Fruit fly (Drosophila melanogaster) whole organism, embryonic: ENCODE measurements around the gene PolD2.

Experiments used
- B-H2 ChIP-seq: fragments of 200-800 bp; sonication (Bioruptor generic); optimal IDR thresholded peaks from 2 replicates; lab custom pipeline; 2018; ENCODE audit warnings: missing biosample characterization, mild to moderate bottlenecking, missing genetic modification characterization
- Blimp-1 ChIP-seq: fragments of 200-800 bp; sonication (Bioruptor generic); optimal IDR thresholded peaks from 3 replicates; lab custom pipeline; 2018; ENCODE audit warnings: missing biosample characterization, missing genetic modification characterization, mild to moderate bottlenecking, moderate library complexity, missing genetic modification reagents
- CG10959 ChIP-seq: fragments of 200-800 bp; sonication (Bioruptor generic); IDR thresholded peaks from 2 replicates; pipeline ENCODE4 v1.3.6; 2022; ENCODE audit warnings: missing biosample characterization, missing genetic modification characterization
- CG11504 ChIP-seq: fragments of 200-800 bp; sonication (Bioruptor generic); optimal IDR thresholded peaks from 3 replicates; lab custom pipeline; 2019; ENCODE audit warnings: missing biosample characterization, mild to moderate bottlenecking, missing genetic modification characterization, moderate library complexity
- CG12071 ChIP-seq: fragments of 200-800 bp; sonication (Bioruptor generic); optimal IDR thresholded peaks from 3 replicates; lab custom pipeline; 2018; ENCODE audit warnings: missing biosample characterization, mild to moderate bottlenecking, missing genetic modification characterization
- CG12236 ChIP-seq: fragments of 200-800 bp; sonication (Bioruptor generic); optimal IDR thresholded peaks from 2 replicates; lab custom pipeline; 2016; ENCODE audit warnings: missing biosample characterization, missing genetic modification characterization
- CG1529 ChIP-seq: fragments of 200-800 bp; sonication (Bioruptor generic); optimal IDR thresholded peaks from 3 replicates; lab custom pipeline; 2018; ENCODE audit warnings: missing biosample characterization, missing genetic modification characterization
- CG1602 ChIP-seq: fragments of 200-800 bp; sonication (Bioruptor generic); optimal IDR thresholded peaks from 3 replicates; lab custom pipeline; 2016; ENCODE audit warnings: missing biosample characterization, missing genetic modification characterization
- CG1647 ChIP-seq: fragments of 200-800 bp; sonication (Bioruptor generic); optimal IDR thresholded peaks from 3 replicates; lab custom pipeline; 2016; ENCODE audit warnings: missing biosample characterization, missing genetic modification characterization
- CG16779 ChIP-seq: fragments of 200-800 bp; sonication (Bioruptor generic); IDR thresholded peaks from 2 replicates; pipeline ENCODE4 v1.3.6; 2022; ENCODE audit warnings: missing biosample characterization, missing genetic modification characterization
- CG17568 ChIP-seq: fragments of 200-800 bp; sonication (Bioruptor generic); optimal IDR thresholded peaks from 2 replicates; lab custom pipeline; 2018; ENCODE audit warnings: missing biosample characterization, mild to moderate bottlenecking, missing genetic modification characterization, moderate library complexity
- CG2116 ChIP-seq: fragments of 200-800 bp; sonication (Bioruptor generic); optimal IDR thresholded peaks from 3 replicates; lab custom pipeline; 2018; ENCODE audit warnings: missing biosample characterization, mild to moderate bottlenecking, missing genetic modification characterization
- CG2129 ChIP-seq: fragments of 200-800 bp; sonication (Bioruptor generic); IDR thresholded peaks from 2 replicates; pipeline ENCODE4 v1.3.6; 2022; ENCODE audit warnings: missing biosample characterization, missing genetic modification characterization; ENCODE audit not compliant: partially characterized antibody
- CG34224 ChIP-seq: fragments of 200-800 bp; sonication (Bioruptor generic); IDR thresholded peaks from 3 replicates; pipeline ENCODE4 v1.3.6; 2022; ENCODE audit warnings: missing biosample characterization, missing genetic modification characterization; ENCODE audit not compliant: partially characterized antibody
- CG3847 ChIP-seq: fragments of 200-800 bp; sonication (Bioruptor generic); IDR thresholded peaks from 2 replicates; pipeline ENCODE4 v1.3.6; 2022; ENCODE audit warnings: missing biosample characterization, missing genetic modification characterization
- CG4328 ChIP-seq: fragments of 200-800 bp; sonication (Bioruptor generic); optimal IDR thresholded peaks from 3 replicates; lab custom pipeline; 2017; ENCODE audit warnings: missing biosample characterization, missing genetic modification reagents, missing genetic modification characterization
- CG43689 ChIP-seq: fragments of 200-800 bp; sonication (Bioruptor generic); IDR thresholded peaks from 2 replicates; pipeline ENCODE4 v1.3.6; 2022; ENCODE audit warnings: missing biosample characterization, missing genetic modification characterization
- CG8290 ChIP-seq, 3 experiments: fragments of 200-800 bp; sonication (Bioruptor generic); optimal IDR thresholded peaks; 2 replicates each; lab custom pipeline; 2016 to 2019; ENCODE audit warnings: missing biosample characterization in 3 of 3, missing genetic modification characterization in 3 of 3, mild to moderate bottlenecking in 2 of 3, moderate library complexity in 1 of 3
- CG8388 ChIP-seq: fragments of 200-800 bp; sonication (Bioruptor generic); optimal IDR thresholded peaks from 2 replicates; lab custom pipeline; 2019; ENCODE audit warnings: missing biosample characterization, mild to moderate bottlenecking, missing genetic modification characterization, moderate library complexity
- CG8765 ChIP-seq: fragments of 200-800 bp; sonication (Bioruptor generic); IDR thresholded peaks from 2 replicates; pipeline ENCODE4 v1.3.6; 2022; ENCODE audit warnings: missing biosample characterization, missing genetic modification characterization
- CG8944 ChIP-seq: fragments of 200-800 bp; sonication (Bioruptor generic); optimal IDR thresholded peaks from 3 replicates; lab custom pipeline; 2016; ENCODE audit warnings: missing biosample characterization, missing genetic modification characterization
- CTCF ChIP-seq: fragments of 200-800 bp; sonication (Bioruptor generic); optimal IDR thresholded peaks from 2 replicates; lab custom pipeline; 2017; ENCODE audit warnings: missing biosample characterization, mild to moderate bottlenecking, missing genetic modification characterization, moderate library complexity
- Dp ChIP-seq: fragments of 200-800 bp; sonication (Bioruptor generic); optimal IDR thresholded peaks from 2 replicates; lab custom pipeline; 2018; ENCODE audit warnings: missing biosample characterization, mild to moderate bottlenecking, missing genetic modification characterization, moderate library complexity
- Myb ChIP-seq: fragments of 200-800 bp; sonication (Bioruptor generic); optimal IDR thresholded peaks from 2 replicates; lab custom pipeline; 2016; ENCODE audit warnings: missing biosample characterization, missing genetic modification characterization
- NC2α ChIP-seq: fragments of 200-800 bp; sonication (Bioruptor generic); optimal IDR thresholded peaks from 2 replicates; lab custom pipeline; 2016; ENCODE audit warnings: missing biosample characterization, missing genetic modification characterization
- Pdp1 ChIP-seq, 2 experiments: fragments of 200-800 bp; sonication (Bioruptor generic); optimal IDR thresholded peaks; 3 replicates each; lab custom pipeline; 2016; ENCODE audit warnings: missing biosample characterization in 2 of 2, missing genetic modification characterization in 2 of 2, mild to moderate bottlenecking in 1 of 2, moderate library complexity in 1 of 2
- Ravus ChIP-seq: fragments of 200-800 bp; sonication (Bioruptor generic); IDR thresholded peaks from 2 replicates; pipeline ENCODE4 v1.3.6; 2022; ENCODE audit warnings: missing biosample characterization, missing genetic modification characterization
- Sox100B ChIP-seq: fragments of 200-800 bp; sonication (Bioruptor generic); optimal IDR thresholded peaks from 3 replicates; lab custom pipeline; 2018; ENCODE audit warnings: missing biosample characterization, mild to moderate bottlenecking, missing genetic modification characterization
- Sry-δ ChIP-seq: fragments of 200-800 bp; sonication (Bioruptor generic); optimal IDR thresholded peaks from 2 replicates; lab custom pipeline; 2016; ENCODE audit warnings: missing biosample characterization, missing genetic modification characterization
- Taf1 ChIP-seq: fragments of 200-800 bp; sonication (Bioruptor generic); IDR thresholded peaks from 2 replicates; pipeline ENCODE4 v1.3.6; 2022; ENCODE audit warnings: missing biosample characterization, missing genetic modification characterization
- abd-A ChIP-seq: fragments of 200-800 bp; sonication (Bioruptor generic); optimal IDR thresholded peaks from 3 replicates; lab custom pipeline; 2019; ENCODE audit warnings: missing biosample characterization, mild to moderate bottlenecking, missing genetic modification characterization, moderate library complexity
- ara ChIP-seq: fragments of 200-800 bp; sonication (Bioruptor generic); IDR thresholded peaks from 2 replicates; pipeline ENCODE4 v1.3.6; 2022; ENCODE audit warnings: missing biosample characterization, missing genetic modification characterization
- cas ChIP-seq: fragments of 200-800 bp; sonication (Bioruptor generic); IDR thresholded peaks from 2 replicates; pipeline ENCODE4 v1.3.6; 2022; ENCODE audit warnings: missing biosample characterization, missing genetic modification characterization
- disco-r ChIP-seq: fragments of 200-800 bp; sonication (Bioruptor generic); optimal IDR thresholded peaks from 2 replicates; lab custom pipeline; 2016; ENCODE audit warnings: missing biosample characterization, missing genetic modification characterization
- dysf ChIP-seq: fragments of 200-800 bp; sonication (Bioruptor generic); IDR thresholded peaks from 3 replicates; pipeline ENCODE4 v1.3.6; 2022; ENCODE audit warnings: missing biosample characterization, missing genetic modification characterization
- ems ChIP-seq: fragments of 200-800 bp; sonication (Bioruptor generic); optimal IDR thresholded peaks from 3 replicates; lab custom pipeline; 2016; ENCODE audit warnings: missing biosample characterization, missing genetic modification characterization
- fd64A ChIP-seq: fragments of 200-800 bp; sonication (Bioruptor generic); optimal IDR thresholded peaks from 3 replicates; lab custom pipeline; 2018; ENCODE audit warnings: missing biosample characterization, mild to moderate bottlenecking, missing genetic modification characterization
- gcm ChIP-seq: fragments of 200-800 bp; sonication (Bioruptor generic); optimal IDR thresholded peaks from 2 replicates; lab custom pipeline; 2019; ENCODE audit warnings: missing biosample characterization, mild to moderate bottlenecking, missing genetic modification characterization, moderate library complexity
- gem ChIP-seq: fragments of 200-800 bp; sonication (Bioruptor generic); optimal IDR thresholded peaks from 2 replicates; lab custom pipeline; 2019; ENCODE audit warnings: missing biosample characterization, mild to moderate bottlenecking, missing genetic modification characterization, moderate library complexity
- grau ChIP-seq: fragments of 200-800 bp; optimal IDR thresholded peaks from 3 replicates; lab custom pipeline; 2019; ENCODE audit warnings: missing biosample characterization, mild to moderate bottlenecking, missing genetic modification characterization, moderate library complexity
- lab ChIP-seq: fragments of 200-800 bp; sonication (Bioruptor generic); optimal IDR thresholded peaks from 3 replicates; lab custom pipeline; 2017; ENCODE audit warnings: missing biosample characterization, missing genetic modification characterization, mild to moderate bottlenecking, moderate library complexity, missing genetic modification reagents
- nmo ChIP-seq: fragments of 200-800 bp; sonication (Bioruptor generic); optimal IDR thresholded peaks from 2 replicates; lab custom pipeline; 2018; ENCODE audit warnings: missing biosample characterization, mild to moderate bottlenecking, missing genetic modification characterization, moderate library complexity
- org-1 ChIP-seq: fragments of 200-800 bp; sonication (Bioruptor generic); optimal IDR thresholded peaks from 2 replicates; lab custom pipeline; 2017; ENCODE audit warnings: missing biosample characterization, missing genetic modification characterization
- p53 ChIP-seq: fragments of 200-800 bp; sonication (Bioruptor generic); optimal IDR thresholded peaks from 2 replicates; lab custom pipeline; 2016; ENCODE audit warnings: missing biosample characterization, missing genetic modification characterization
- peb ChIP-seq: fragments of 200-800 bp; sonication (Bioruptor generic); IDR thresholded peaks from 2 replicates; pipeline ENCODE4 v1.3.6; 2022; ENCODE audit warnings: missing biosample characterization, missing genetic modification characterization
- pros ChIP-seq: fragments of 200-800 bp; sonication (Bioruptor generic); optimal IDR thresholded peaks from 3 replicates; lab custom pipeline; 2019; ENCODE audit warnings: missing biosample characterization, mild to moderate bottlenecking, missing genetic modification characterization, moderate library complexity
- run ChIP-seq: fragments of 200-800 bp; sonication (Bioruptor generic); optimal IDR thresholded peaks from 3 replicates; lab custom pipeline; 2018; ENCODE audit warnings: missing biosample characterization, mild to moderate bottlenecking, missing genetic modification characterization
- seq ChIP-seq: fragments of 200-800 bp; sonication (Bioruptor generic); IDR thresholded peaks from 2 replicates; pipeline ENCODE4 v1.3.6; 2022; ENCODE audit warnings: missing biosample characterization, missing genetic modification characterization
- sim ChIP-seq: fragments of 200-800 bp; sonication (Bioruptor generic); IDR thresholded peaks from 2 replicates; pipeline ENCODE4 v1.3.6; 2022; ENCODE audit warnings: missing biosample characterization, missing genetic modification characterization
- sug ChIP-seq: fragments of 200-800 bp; optimal IDR thresholded peaks from 2 replicates; lab custom pipeline; 2019; ENCODE audit warnings: missing biosample characterization, mild to moderate bottlenecking, missing genetic modification characterization, moderate library complexity
- unc-4 ChIP-seq: fragments of 200-800 bp; sonication (Bioruptor generic); IDR thresholded peaks from 2 replicates; pipeline ENCODE4 v1.3.6; 2022; ENCODE audit warnings: missing biosample characterization, missing genetic modification characterization; ENCODE audit not compliant: partially characterized antibody
- wdn ChIP-seq: fragments of 200-800 bp; sonication (Bioruptor generic); IDR thresholded peaks from 2 replicates; pipeline ENCODE4 v1.3.6; 2022; ENCODE audit warnings: missing biosample characterization, missing genetic modification characterization

Gene PolD2

DNA sequence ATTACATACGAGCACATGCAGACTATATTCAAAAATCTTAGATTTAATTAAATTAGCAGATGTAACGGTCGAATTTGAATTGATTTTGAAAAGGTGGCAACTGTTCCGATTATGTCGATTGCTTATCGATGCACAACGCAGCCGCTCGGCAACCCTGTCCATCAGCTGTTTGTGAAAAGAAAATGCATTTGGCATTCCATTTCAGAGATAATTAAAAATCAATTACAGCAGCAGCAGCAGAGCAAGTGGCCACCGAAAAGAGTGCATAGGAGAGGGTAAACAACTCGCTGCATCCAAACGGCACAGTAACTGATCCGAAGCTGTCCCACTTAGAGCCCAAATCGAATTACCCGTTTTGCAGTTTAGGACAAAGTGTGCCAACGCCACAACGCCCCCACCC lies 23.2 kb downstream of the PolD2 start, which contains the start of gene Patj (continued):
- TF ChIP-seq Blimp-1 (no peak), CG16779 (GFP tag; lab: Robert Waterston, UW) (no peak), p53 (GFP tag; lab: Kevin White, UChicago) (no peak), fd64A (GFP tag; lab: Kevin White, UChicago) (no peak), disco-r (GFP tag; lab: Kevin White, UChicago) (no peak), CG1602 (GFP tag; lab: Kevin White, UChicago) (no peak), nmo (GFP tag; lab: Kevin White, UChicago) (peak; percentile 13), NC2α (no peak), CG1647 (GFP tag; lab: Kevin White, UChicago) (no peak), CG2129 (no peak), peb (GFP tag; lab: Robert Waterston, UW) (no peak), Myb (GFP tag; lab: Kevin White, UChicago) (peak; percentile 99), CG17568 (GFP tag; lab: Kevin White, UChicago) (no peak), CG10959 (GFP tag; lab: Robert Waterston, UW) (no peak), CG8944 (no peak), CG11504 (no peak), CG12236 (GFP tag; lab: Kevin White, UChicago) (no peak), abd-A (tag; lab: Kevin White, UChicago) (no peak), unc-4 (GFP tag; lab: Robert Waterston, UW) (peak; percentile 55), grau (tag; lab: Kevin White, UChicago) (no peak), Sox100B (GFP tag; lab: Kevin White, UChicago) (no peak), sug (tag; lab: Kevin White, UChicago) (no peak), lab (GFP tag; lab: Kevin White, UChicago) (no peak), Pdp1 (GFP tag; optimal IDR thresholded peaks at IDR 0.05; lab: Kevin White, UChicago) (peak in 1 of 2 experiments; percentile 28), sim (no peak), CG8765 (GFP tag; lab: Robert Waterston, UW) (no peak), CG3847 (GFP tag; lab: Robert Waterston, UW) (peak; percentile 66), CG34224 (GFP tag; lab: Robert Waterston, UW) (peak; percentile 64; the same call in 2 of the 3 replicates), wdn (GFP tag; lab: Robert Waterston, UW) (no peak), CG12071 (GFP tag; lab: Kevin White, UChicago) (no peak), run (no peak), B-H2 (GFP tag; lab: Kevin White, UChicago) (no peak), Taf1 (GFP tag; lab: Robert Waterston, UW) (no peak), CG1529 (GFP tag; lab: Kevin White, UChicago) (no peak), gem (tag; lab: Kevin White, UChicago) (no peak), Sry-δ (GFP tag; lab: Kevin White, UChicago) (peak; percentile 48), ara (GFP tag; lab: Robert Waterston, UW) (no peak), org-1 (GFP tag; lab: Kevin White, UChicago) (no peak), ems (no peak), Ravus (GFP tag; lab: Robert Waterston, UW) (no peak), cas (GFP tag; lab: Robert Waterston, UW) (no peak), seq (GFP tag; lab: Robert Waterston, UW) (no peak), Dp (GFP tag; lab: Kevin White, UChicago) (peak; percentile 69), CG2116 (GFP tag; lab: Kevin White, UChicago) (peak; percentile 67), gcm (GFP tag; lab: Kevin White, UChicago) (no peak), dysf (GFP tag; lab: Robert Waterston, UW) (no peak), CTCF (GFP tag; lab: Kevin White, UChicago) (peak; percentile 49), pros (no peak), CG8290 (GFP tag; optimal IDR thresholded peaks at IDR 0.05; lab: Kevin White, UChicago) (no peak), CG8290 (tag; optimal IDR thresholded peaks at IDR 0.05; lab: Kevin White, UChicago) (no peak), CG8388 (GFP tag; lab: Kevin White, UChicago) (no peak), CG43689 (GFP tag; lab: Robert Waterston, UW) (no peak), CG4328 (GFP tag; lab: Kevin White, UChicago) (no peak)
